Fruit fly (Drosophila melanogaster): Measurements from ENCODE around the gene Alp1.

DNA sequence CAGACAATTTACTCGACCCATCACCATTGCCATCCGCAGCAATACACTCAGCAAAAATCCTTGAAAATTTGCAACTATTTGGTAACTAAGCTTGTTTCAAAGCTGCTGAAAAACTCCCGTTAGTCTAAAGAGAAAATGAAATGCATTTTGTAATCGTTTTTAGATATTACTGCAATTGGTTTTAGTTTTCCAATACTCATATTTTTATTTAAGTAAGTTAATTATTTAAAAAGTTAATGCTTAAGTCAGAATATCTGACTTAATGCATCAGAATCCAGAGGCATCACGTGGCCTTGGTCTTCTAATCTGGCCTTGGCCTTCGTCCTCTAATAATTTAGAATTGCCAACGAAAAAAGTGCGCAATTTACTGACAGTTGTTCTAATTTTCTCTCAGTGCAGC lies 18.2 kb upstream of the Alp1 start:
- TF ChIP-seq Dll (optimal IDR thresholded peaks at IDR 0.05) (no peak), pan (optimal IDR thresholded peaks at IDR 0.05) (no peak), usp (GFP tag; optimal IDR thresholded peaks at IDR 0.05) (no peak)
